Worm (Caenorhabditis elegans) whole organism, mixed stage, embryonic: Measurements from ENCODE around the gene nhr-152.

Experiments used
- blmp-1 ChIP-seq: fragments of 150-350 bp; optimal IDR thresholded peaks from 2 replicates; lab custom pipeline; 2014; ENCODE audit warnings: missing biosample characterization, missing genetic modification characterization
- drap-1 ChIP-seq: fragments of 200-800 bp; sonication (Bioruptor generic); optimal IDR thresholded peaks from 3 replicates; lab custom pipeline; 2018; ENCODE audit warnings: mild to moderate bottlenecking, missing genetic modification characterization, missing compliant biosample characterization
- nhr-2 ChIP-seq: fragments of 150-350 bp; optimal IDR thresholded peaks from 2 replicates; lab custom pipeline; 2014; ENCODE audit warnings: missing biosample characterization, missing genetic modification characterization
- nhr-76 ChIP-seq: sonication (generic microtip); optimal IDR thresholded peaks from 2 replicates; lab custom pipeline; 2017; ENCODE audit warnings: missing biosample characterization, missing genetic modification characterization
- pha-4 ChIP-seq: fragments of 150-350 bp; optimal IDR thresholded peaks from 2 replicates; lab custom pipeline; 2018; ENCODE audit warnings: missing biosample characterization, missing genetic modification reagents, missing genetic modification characterization
- sem-2 ChIP-seq: fragments of 200-800 bp; sonication (Bioruptor generic); optimal IDR thresholded peaks from 2 replicates; lab custom pipeline; 2018; ENCODE audit warnings: mild to moderate bottlenecking, missing genetic modification characterization, missing compliant biosample characterization
- snpc-4 ChIP-seq: fragments of 150-350 bp; optimal IDR thresholded peaks from 2 replicates; lab custom pipeline; 2014; ENCODE audit warnings: missing biosample characterization, missing genetic modification characterization
- ztf-11 ChIP-seq: fragments of 150-350 bp; optimal IDR thresholded peaks from 2 replicates; lab custom pipeline; 2014; ENCODE audit warnings: missing biosample characterization, missing genetic modification characterization

- TF ChIP-seq pha-4 (tag; lab: Kevin White, UChicago) (no peak), snpc-4 (tag; lab: Kevin White, UChicago) (no peak), nhr-76 (tag; lab: Kevin White, UChicago) (no peak), drap-1 (GFP tag; lab: Kevin White, UChicago) (no peak), ztf-11 (no peak), blmp-1 (no peak), sem-2 (no peak), nhr-2 (tag; lab: Kevin White, UChicago) (no peak)
Observed at ce11 chrV:7667940-7668339, 18.2 kb upstream of the nhr-152 start, which contains the start of gene C12D5.5.
